Worm (Caenorhabditis elegans) whole organism, L1 larva: ENCODE results near the gene W04E12.2.

Experiments
- lin-14 ChIP-seq: fragments of 200-800 bp; sonication (Bioruptor generic); optimal IDR thresholded peaks from 2 replicates; lab custom pipeline; 2018; ENCODE audit warnings: mild to moderate bottlenecking, missing genetic modification characterization, moderate library complexity, missing compliant biosample characterization
- mep-1 ChIP-seq: fragments of 150-350 bp; optimal IDR thresholded peaks from 2 replicates; lab custom pipeline; 2014; ENCODE audit warnings: missing biosample characterization, missing genetic modification characterization
- sox-4 ChIP-seq: sonication (generic microtip); optimal IDR thresholded peaks from 2 replicates; lab custom pipeline; 2016; ENCODE audit warnings: missing genetic modification characterization, missing compliant biosample characterization
- sptf-1 ChIP-seq: fragments of 150-350 bp; optimal IDR thresholded peaks from 2 replicates; lab custom pipeline; 2014; ENCODE audit warnings: missing biosample characterization, missing genetic modification characterization

DNA sequence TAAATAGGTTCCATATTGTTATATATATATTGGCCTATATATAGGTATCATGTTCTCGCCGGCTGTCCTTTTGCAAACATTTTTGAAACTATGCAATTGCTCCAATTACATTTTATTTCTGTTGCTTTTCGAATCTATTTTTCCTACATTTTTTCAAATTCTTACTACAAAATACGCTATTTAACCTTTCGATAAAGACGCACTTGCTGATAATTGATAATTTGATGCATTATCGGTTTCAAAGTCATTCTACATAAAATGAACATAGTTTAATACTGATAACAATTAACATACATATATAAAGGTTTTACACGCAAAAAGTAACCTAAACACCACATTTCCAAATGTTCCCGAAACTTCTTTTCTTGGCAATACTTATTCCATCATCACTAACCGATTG, 47.4 kb upstream of the W04E12.2 start, which contains the start of gene clec-258:
- TF ChIP-seq mep-1 (no peak), sox-4 (tag; lab: Kevin White, UChicago) (no peak), lin-14 (GFP tag; lab: Kevin White, UChicago) (no peak), sptf-1 (tag; lab: Kevin White, UChicago) (no peak)
